Fruit fly (Drosophila melanogaster) S2 (cell line): ENCODE results near the gene HP5.

Source experiments
- CG8478 ChIP-seq: fragments of >200 bp; optimal IDR thresholded peaks from 2 replicates; lab custom pipeline; 2018
- CTCF ChIP-seq, 2 experiments: fragments of >200 bp; optimal IDR thresholded peaks; 2 replicates each; lab custom pipeline; 2018

DNA sequence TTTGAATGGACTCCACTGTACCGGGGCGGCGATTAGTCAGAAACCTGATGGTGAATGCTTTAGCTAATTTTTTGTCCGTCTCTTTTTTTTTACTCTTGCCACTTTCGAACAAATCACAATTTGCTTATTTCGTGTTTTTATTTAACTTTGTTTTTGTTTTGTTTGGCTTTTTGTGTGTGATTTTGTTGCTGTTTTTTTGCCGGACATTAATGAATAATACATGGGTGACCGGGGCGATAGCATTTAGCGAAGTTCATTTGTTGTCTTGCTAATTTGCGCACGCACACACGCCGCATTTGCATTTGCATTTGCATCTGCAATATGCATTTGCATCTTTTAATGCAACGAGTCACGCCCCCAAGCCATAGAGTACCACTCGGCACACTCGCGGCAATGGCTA lies 5.9 kb upstream of the HP5 start:
- TF ChIP-seq CG8478 (no peak), CTCF (optimal IDR thresholded peaks at IDR 0.05; lab: Kevin White, UChicago) (no peak)
